Worm (Caenorhabditis elegans): ENCODE data around the gene pqn-51.

pqn-51 gene

DNA sequence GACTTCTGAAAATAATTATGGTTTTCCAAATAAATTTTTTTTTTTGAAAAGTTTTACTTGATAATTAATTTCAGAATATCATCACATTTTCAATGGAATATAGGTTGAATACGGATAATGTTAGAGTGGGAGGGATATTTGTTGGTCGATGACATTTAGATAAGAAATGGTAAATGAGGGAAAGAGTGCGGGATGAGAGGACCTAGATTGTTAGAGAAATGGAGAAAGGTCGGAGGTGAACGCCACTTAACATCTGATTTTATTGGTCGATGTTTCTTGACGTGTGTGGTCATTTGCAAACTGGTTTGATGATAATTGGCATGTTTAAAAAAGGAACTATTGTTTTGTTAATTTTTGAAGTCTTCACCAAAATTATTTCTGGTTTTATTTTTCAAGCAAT, 11.0 kb upstream of the pqn-51 start:
- TF ChIP-seq ceh-91 (GFP tag; IDR thresholded peaks at IDR 0.05): no peak
- no peak for TF ChIP-seq let-607 (tag; optimal IDR thresholded peaks at IDR 0.05)
- no peak for TF ChIP-seq unc-130 (GFP tag; optimal IDR thresholded peaks at IDR 0.05)
- no peak for TF ChIP-seq ztf-26 (tag; optimal IDR thresholded peaks at IDR 0.05)
- no peak for TF ChIP-seq atf-7 (tag; optimal IDR thresholded peaks at IDR 0.05)
- TF ChIP-seq K11D2.4 (GFP tag; IDR thresholded peaks at IDR 0.05): no peak
- no peak for TF ChIP-seq madf-10 (tag; optimal IDR thresholded peaks at IDR 0.05)

DNA sequence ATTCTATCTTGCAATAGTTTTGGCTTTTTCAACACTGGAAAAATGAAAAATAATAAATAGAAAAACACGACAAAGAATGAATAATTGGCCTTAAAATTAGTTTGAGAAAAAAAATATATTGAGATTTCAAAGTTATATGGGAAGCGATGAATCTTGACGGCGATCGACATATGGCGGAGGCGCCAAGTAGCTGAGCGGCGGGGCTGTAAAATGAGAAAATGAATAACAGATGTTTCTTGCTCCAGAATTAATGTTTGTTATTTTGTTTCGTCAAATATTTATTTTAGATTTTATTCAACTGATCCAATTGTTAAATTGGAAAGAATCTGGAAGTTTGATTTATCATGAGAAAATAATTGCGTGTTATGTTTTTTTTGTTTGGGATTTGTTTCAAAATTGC, 9.8 kb upstream of the pqn-51 start, which contains the start of gene K11D12.11:
K11D12.11 (minus strand) TSS at position 42 of the 400 bp plus-strand sequence.
- no peak for TF ChIP-seq rec-8 (tag; optimal IDR thresholded peaks at IDR 0.05)
- TF ChIP-seq attf-3 (GFP tag; conservative IDR thresholded peaks at IDR 0.05): no peak
- no peak for TF ChIP-seq nhr-27 (tag; optimal IDR thresholded peaks at IDR 0.05)
- no peak for TF ChIP-seq nhr-80 (tag; optimal IDR thresholded peaks at IDR 0.05)
- TF ChIP-seq F37B4.10 (GFP tag; IDR thresholded peaks at IDR 0.05): no peak
- no peak for TF ChIP-seq aptf-2 (GFP tag; conservative IDR thresholded peaks at IDR 0.05)
- TF ChIP-seq hsf-1 (GFP tag; IDR thresholded peaks at IDR 0.05): no peak
- TF ChIP-seq C06A6.2 (GFP tag; conservative IDR thresholded peaks at IDR 0.05): no peak
- TF ChIP-seq lag-1 (GFP tag; IDR thresholded peaks at IDR 0.05): no peak

DNA sequence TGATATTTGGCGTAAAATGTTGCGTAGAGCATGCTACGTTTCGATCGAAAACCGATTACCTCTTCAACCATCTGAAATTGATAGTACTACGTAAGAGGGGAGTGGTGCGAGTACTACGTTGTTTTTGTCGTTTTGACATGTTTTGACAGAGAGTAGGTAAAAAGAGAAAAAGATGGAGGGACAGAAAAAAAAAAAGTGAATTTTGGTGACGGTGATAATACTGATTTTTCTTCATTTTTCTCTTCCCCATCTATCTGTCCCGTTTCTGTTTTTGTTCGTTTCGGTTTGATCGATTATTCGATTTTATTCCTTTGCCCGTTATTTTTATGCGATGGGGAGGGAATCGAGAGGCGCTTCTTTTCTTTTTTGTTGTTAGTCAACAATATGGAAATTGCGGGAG, 8.5 kb upstream of the pqn-51 start, which contains the start of gene K11D12.8:
K11D12.8 (minus strand) TSS at position 77 of the 400 bp plus-strand sequence.
- TF ChIP-seq ama-1 (optimal IDR thresholded peaks at IDR 0.05): no peak
- no peak for TF ChIP-seq ama-1 (GFP tag; optimal IDR thresholded peaks at IDR 0.05)
- no peak for TF ChIP-seq madf-6 (GFP tag; IDR thresholded peaks at IDR 0.05)
- no peak for TF ChIP-seq bed-2 (GFP tag; IDR thresholded peaks at IDR 0.05)
- no peak for TF ChIP-seq F22D6.2 (tag; optimal IDR thresholded peaks at IDR 0.05)
- TF ChIP-seq gei-17 (GFP tag; optimal IDR thresholded peaks at IDR 0.05): no peak
- TF ChIP-seq pbrm-1 (GFP tag; IDR thresholded peaks at IDR 0.05): no peak

DNA sequence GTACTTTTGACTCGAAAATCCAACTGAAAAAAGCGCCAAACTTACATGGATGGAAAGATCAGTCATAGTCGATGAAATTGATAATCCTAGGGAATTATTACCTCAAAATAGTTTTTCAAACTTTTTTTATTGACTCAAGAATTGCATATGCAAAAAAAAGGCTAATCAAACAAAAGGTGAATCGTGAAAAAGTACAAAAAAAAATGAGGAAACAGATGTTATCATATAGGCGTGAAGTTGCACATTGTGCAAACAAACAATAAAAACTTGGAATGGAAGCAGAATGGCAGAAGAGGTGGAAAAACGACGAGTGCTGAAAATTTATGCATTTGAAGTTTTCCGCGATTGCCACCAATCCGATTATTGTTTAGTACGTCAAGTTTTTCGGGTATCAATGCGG, 3.3 kb upstream of the pqn-51 start, which contains the start of gene exc-14:
exc-14 (minus strand) TSS at position 101 of the 400 bp plus-strand sequence.
- no peak for TF ChIP-seq sptf-2 (GFP tag; optimal IDR thresholded peaks at IDR 0.05)

DNA sequence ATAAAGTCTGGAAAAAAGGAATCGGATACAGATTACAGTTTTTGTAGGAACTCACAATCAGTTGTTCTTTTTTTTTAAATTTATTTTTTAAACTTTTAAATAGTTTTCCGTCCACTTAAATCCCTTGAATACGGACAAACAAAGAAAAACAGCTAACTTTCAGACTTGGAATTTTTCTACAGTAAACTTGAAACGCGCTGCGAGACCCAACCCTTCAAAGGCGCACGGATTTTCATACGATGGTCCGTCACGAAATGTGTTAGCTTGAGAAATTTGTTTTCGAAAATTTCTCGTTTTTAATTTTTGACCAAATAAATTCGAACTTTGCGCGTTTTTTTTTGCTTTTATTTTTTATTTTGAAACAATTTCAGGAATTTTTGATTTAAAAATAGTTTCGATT, 2.8 kb upstream of the pqn-51 start:
- peak; percentile 68 for TF ChIP-seq madf-8 (GFP tag; conservative IDR thresholded peaks at IDR 0.05)
- no peak for TF ChIP-seq akir-1 (GFP tag; optimal IDR thresholded peaks at IDR 0.05)
- peak; percentile 42 for TF ChIP-seq lsl-1 (GFP tag; optimal IDR thresholded peaks at IDR 0.05)
- peak; percentile 60 for TF ChIP-seq F33H1.4 (GFP tag; IDR thresholded peaks at IDR 0.05)
- TF ChIP-seq F52B5.7 (tag; optimal IDR thresholded peaks at IDR 0.05): no peak
- peak; percentile 58 for TF ChIP-seq xnd-1 (tag; optimal IDR thresholded peaks at IDR 0.05)
- TF ChIP-seq ztf-3 (GFP tag; optimal IDR thresholded peaks at IDR 0.05): no peak

DNA sequence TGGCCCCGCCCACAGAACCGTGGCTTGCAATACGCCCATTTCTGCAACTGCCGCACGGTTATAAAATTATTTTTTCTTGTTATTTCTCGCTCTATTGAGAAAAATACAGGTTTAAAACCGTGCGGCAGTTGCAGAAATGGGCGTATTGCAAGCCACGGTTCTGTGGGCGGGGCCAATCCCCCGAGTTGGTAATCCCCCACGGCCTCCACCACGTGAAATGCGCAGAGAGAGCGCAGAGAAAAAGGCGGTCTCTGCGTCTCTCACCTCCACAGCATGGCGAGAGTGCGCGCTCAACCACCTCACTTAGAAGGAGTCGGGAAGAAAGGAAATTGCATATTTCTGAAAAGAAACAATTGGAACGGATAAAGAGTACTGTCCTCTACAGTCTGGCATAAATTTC, 2.2 kb upstream of the pqn-51 start:
- TF ChIP-seq aptf-2 (GFP tag; conservative IDR thresholded peaks at IDR 0.05) (peak; percentile 76), let-526 (GFP tag; IDR thresholded peaks at IDR 0.05) (peak; percentile 82), madf-6 (GFP tag; IDR thresholded peaks at IDR 0.05) (peak; percentile 75), pbrm-1 (GFP tag; IDR thresholded peaks at IDR 0.05) (peak; percentile 95), ceh-100 (GFP tag; IDR thresholded peaks at IDR 0.05) (peak; percentile 93), lin-26 (GFP tag; IDR thresholded peaks at IDR 0.05) (peak; percentile 66; the same call in 1 of the 2 replicates), lir-1 (GFP tag; conservative IDR thresholded peaks at IDR 0.05) (peak; percentile 41; the same call in 1 of the 2 replicates), mcd-1 (GFP tag; IDR thresholded peaks at IDR 0.05) (peak; percentile 95), ceh-58 (GFP tag; IDR thresholded peaks at IDR 0.05) (0 out of 2 replicates have a peak, but pooled peaks have one; percentile 27), hmg-20 (GFP tag; IDR thresholded peaks at IDR 0.05) (peak; percentile 81; the same call in 1 of the 2 replicates), K11D2.4 (GFP tag; IDR thresholded peaks at IDR 0.05) (peak; percentile 92), rcor-1 (GFP tag; IDR thresholded peaks at IDR 0.05) (peak; percentile 86), bed-2 (GFP tag; IDR thresholded peaks at IDR 0.05) (peak; percentile 71; the same call in 1 of the 2 replicates), ekl-4 (GFP tag; IDR thresholded peaks at IDR 0.05) (peak; percentile 86), cebp-2 (GFP tag; IDR thresholded peaks at IDR 0.05) (0 out of 2 replicates have a peak, but pooled peaks have one; percentile 66), Y53G8AR.9 (GFP tag; conservative IDR thresholded peaks at IDR 0.05) (peak; percentile 77)

All from whole organism, young adult.